Fruit fly (Drosophila melanogaster) whole organism, embryonic: ENCODE data around the gene CG13250.
A peak's percentile ranks its signal among the peaks of the same experiment; 100 is the strongest.

Experiments
- ATbp ChIP-seq: fragments of 200-800 bp; sonication (Bioruptor generic); optimal IDR thresholded peaks from 2 replicates; lab custom pipeline; 2017; ENCODE audit warnings: missing biosample characterization, mild to moderate bottlenecking, missing genetic modification characterization, missing genetic modification reagents
- Blimp-1 ChIP-seq: fragments of 200-800 bp; sonication (Bioruptor generic); optimal IDR thresholded peaks from 3 replicates; lab custom pipeline; 2018; ENCODE audit warnings: missing biosample characterization, missing genetic modification characterization, mild to moderate bottlenecking, moderate library complexity, missing genetic modification reagents
- CG12071 ChIP-seq: fragments of 200-800 bp; sonication (Bioruptor generic); optimal IDR thresholded peaks from 3 replicates; lab custom pipeline; 2018; ENCODE audit warnings: missing biosample characterization, mild to moderate bottlenecking, missing genetic modification characterization
- CG12744 ChIP-seq: fragments of 200-800 bp; sonication (Bioruptor generic); optimal IDR thresholded peaks from 2 replicates; lab custom pipeline; 2016; ENCODE audit warnings: missing biosample characterization, missing genetic modification characterization
- CG2202 ChIP-seq: fragments of 200-800 bp; sonication (Bioruptor generic); optimal IDR thresholded peaks from 2 replicates; lab custom pipeline; 2018; ENCODE audit warnings: missing biosample characterization, mild to moderate bottlenecking, missing genetic modification characterization
- CG30020 ChIP-seq: fragments of 200-800 bp; optimal IDR thresholded peaks from 2 replicates; lab custom pipeline; 2019; ENCODE audit warnings: missing biosample characterization, mild to moderate bottlenecking, missing genetic modification characterization, moderate library complexity
- CG34376 ChIP-seq: fragments of 200-800 bp; sonication (Bioruptor generic); optimal IDR thresholded peaks from 2 replicates; lab custom pipeline; 2018; ENCODE audit warnings: missing biosample characterization, mild to moderate bottlenecking, missing genetic modification characterization
- CG3847 ChIP-seq: fragments of 200-800 bp; sonication (Bioruptor generic); IDR thresholded peaks from 2 replicates; pipeline ENCODE4 v1.3.6; 2022; ENCODE audit warnings: missing biosample characterization, missing genetic modification characterization
- CG4707 ChIP-seq: fragments of 200-800 bp; sonication (Bioruptor generic); optimal IDR thresholded peaks from 2 replicates; lab custom pipeline; 2018; ENCODE audit warnings: missing biosample characterization, mild to moderate bottlenecking, missing genetic modification characterization, moderate library complexity
- CG7357 ChIP-seq: fragments of 200-800 bp; sonication (Bioruptor generic); IDR thresholded peaks from 3 replicates; pipeline ENCODE4 v1.3.6; 2022; ENCODE audit warnings: missing biosample characterization, missing genetic modification characterization
- D19B ChIP-seq: fragments of 200-800 bp; sonication (Bioruptor generic); optimal IDR thresholded peaks from 2 replicates; lab custom pipeline; 2017; ENCODE audit warnings: missing biosample characterization, mild to moderate bottlenecking, missing genetic modification characterization
- E2f2 ChIP-seq: fragments of 200-800 bp; sonication (Bioruptor generic); IDR thresholded peaks from 2 replicates; pipeline ENCODE4 v1.3.6; 2022; ENCODE audit warnings: missing biosample characterization, missing genetic modification characterization
- HLHmδ ChIP-seq: fragments of 200-800 bp; sonication (Bioruptor generic); optimal IDR thresholded peaks from 2 replicates; lab custom pipeline; 2018; ENCODE audit warnings: missing biosample characterization, mild to moderate bottlenecking, missing genetic modification characterization, moderate library complexity
- Hr3 ChIP-seq: fragments of 200-800 bp; sonication (Bioruptor generic); optimal IDR thresholded peaks from 3 replicates; lab custom pipeline; 2016; ENCODE audit warnings: missing biosample characterization, missing genetic modification characterization
- Jarid2 ChIP-seq: fragments of 200-800 bp; sonication (Bioruptor generic); optimal IDR thresholded peaks from 3 replicates; lab custom pipeline; 2017; ENCODE audit warnings: mild to moderate bottlenecking, missing biosample characterization, missing genetic modification reagents, missing genetic modification characterization
- MTF-1 ChIP-seq: fragments of 200-800 bp; sonication (Bioruptor generic); optimal IDR thresholded peaks from 2 replicates; lab custom pipeline; 2018; ENCODE audit warnings: missing biosample characterization, mild to moderate bottlenecking, missing genetic modification characterization, borderline replicate concordance
- Mrtf ChIP-seq: fragments of 200-800 bp; sonication (Bioruptor generic); IDR thresholded peaks from 3 replicates; pipeline ENCODE4 v1.3.6; 2022; ENCODE audit warnings: missing biosample characterization, missing genetic modification characterization
- Six4 ChIP-seq: fragments of 200-800 bp; sonication (Bioruptor generic); optimal IDR thresholded peaks from 2 replicates; lab custom pipeline; 2016; ENCODE audit warnings: missing biosample characterization, missing genetic modification characterization
- Sry-β ChIP-seq: fragments of 200-800 bp; sonication (Bioruptor generic); optimal IDR thresholded peaks from 2 replicates; lab custom pipeline; 2018; ENCODE audit warnings: missing biosample characterization, mild to moderate bottlenecking, missing genetic modification characterization, moderate library complexity
- Stat92E ChIP-seq, 3 experiments: fragments of >200 bp in 2 of 3; fragments of 200-800 bp in 1 of 3; sonication (Bioruptor generic) in 1 of 3; optimal IDR thresholded peaks; 2 replicates each; lab custom pipeline; 2017 to 2019; ENCODE audit warnings: missing biosample characterization in 3 of 3, missing genetic modification characterization in 3 of 3, mild to moderate bottlenecking in 1 of 3, moderate library complexity in 1 of 3
- ab ChIP-seq: fragments of 200-800 bp; sonication (Bioruptor generic); optimal IDR thresholded peaks from 2 replicates; lab custom pipeline; 2016; ENCODE audit warnings: missing biosample characterization, missing genetic modification characterization
- az2 ChIP-seq: fragments of 200-800 bp; sonication (Bioruptor generic); optimal IDR thresholded peaks from 3 replicates; lab custom pipeline; 2016; ENCODE audit warnings: missing biosample characterization, missing genetic modification characterization
- bbx ChIP-seq: fragments of 200-800 bp; sonication (Bioruptor generic); IDR thresholded peaks from 2 replicates; pipeline ENCODE4 v1.3.6; 2022; ENCODE audit warnings: missing biosample characterization, missing genetic modification characterization; ENCODE audit not compliant: partially characterized antibody
- br ChIP-seq: fragments of >200 bp; optimal IDR thresholded peaks from 2 replicates; lab custom pipeline; 2017
- crol ChIP-seq: fragments of 200-800 bp; sonication (Bioruptor generic); IDR thresholded peaks from 2 replicates; pipeline ENCODE4 v1.3.6; 2022; ENCODE audit warnings: missing biosample characterization, missing genetic modification characterization
- cwo ChIP-seq: fragments of 200-800 bp; sonication (Bioruptor generic); optimal IDR thresholded peaks from 3 replicates; lab custom pipeline; 2017; ENCODE audit warnings: missing biosample characterization, missing genetic modification characterization, mild to moderate bottlenecking, moderate library complexity, missing genetic modification reagents
- da ChIP-seq: fragments of 200-800 bp; sonication (Bioruptor generic); optimal IDR thresholded peaks from 2 replicates; lab custom pipeline; 2016; ENCODE audit warnings: missing biosample characterization, missing genetic modification characterization
- dysf ChIP-seq: fragments of 200-800 bp; sonication (Bioruptor generic); IDR thresholded peaks from 3 replicates; pipeline ENCODE4 v1.3.6; 2022; ENCODE audit warnings: missing biosample characterization, missing genetic modification characterization
- ftz-f1 ChIP-seq: fragments of 200-800 bp; sonication (Bioruptor generic); optimal IDR thresholded peaks from 2 replicates; lab custom pipeline; 2016; ENCODE audit warnings: missing biosample characterization, missing genetic modification characterization
- fu2 ChIP-seq: fragments of 200-800 bp; sonication (Bioruptor generic); optimal IDR thresholded peaks from 2 replicates; lab custom pipeline; 2016; ENCODE audit warnings: missing biosample characterization, missing genetic modification characterization
- gem ChIP-seq: fragments of 200-800 bp; sonication (Bioruptor generic); optimal IDR thresholded peaks from 2 replicates; lab custom pipeline; 2019; ENCODE audit warnings: missing biosample characterization, mild to moderate bottlenecking, missing genetic modification characterization, moderate library complexity
- lmd ChIP-seq: fragments of 200-800 bp; sonication (Bioruptor generic); IDR thresholded peaks from 2 replicates; pipeline ENCODE4 v1.3.6; 2022; ENCODE audit warnings: missing biosample characterization, missing genetic modification characterization
- luna ChIP-seq: fragments of 200-800 bp; sonication (Bioruptor generic); optimal IDR thresholded peaks from 2 replicates; lab custom pipeline; 2016; ENCODE audit warnings: missing biosample characterization, missing genetic modification characterization
- nom ChIP-seq: fragments of 200-800 bp; sonication (Bioruptor generic); optimal IDR thresholded peaks from 2 replicates; lab custom pipeline; 2017; ENCODE audit warnings: missing biosample characterization, missing genetic modification characterization, mild to moderate bottlenecking, moderate library complexity, missing genetic modification reagents
- oc ChIP-seq: fragments of 200-800 bp; sonication (Bioruptor generic); optimal IDR thresholded peaks from 2 replicates; lab custom pipeline; 2018; ENCODE audit warnings: missing biosample characterization, mild to moderate bottlenecking, missing genetic modification characterization, moderate library complexity
- pan ChIP-seq, 4 experiments: fragments of >200 bp in 3 of 4; fragments of 200-800 bp in 1 of 4; sonication (Bioruptor generic) in 1 of 4; optimal IDR thresholded peaks in 3 of 4; IDR thresholded peaks in 1 of 4; 2 replicates each; pipeline versions ENCODE4 v1.3.6 to Lab custom; 2017 to 2022; ENCODE audit warnings: missing biosample characterization in 2 of 4, missing genetic modification characterization in 2 of 4, mixed read lengths in 1 of 4
- pum ChIP-seq: fragments of 200-800 bp; sonication (Bioruptor generic); optimal IDR thresholded peaks from 2 replicates; lab custom pipeline; 2016; ENCODE audit warnings: missing biosample characterization, missing genetic modification characterization
- run ChIP-seq: fragments of 200-800 bp; sonication (Bioruptor generic); optimal IDR thresholded peaks from 3 replicates; lab custom pipeline; 2018; ENCODE audit warnings: missing biosample characterization, mild to moderate bottlenecking, missing genetic modification characterization
- sens-2 ChIP-seq: fragments of 200-800 bp; sonication (Bioruptor generic); IDR thresholded peaks from 2 replicates; pipeline ENCODE4 v1.3.6; 2022; ENCODE audit warnings: missing biosample characterization, missing genetic modification characterization
- slbo ChIP-seq: fragments of 200-800 bp; sonication (Bioruptor generic); IDR thresholded peaks from 2 replicates; pipeline ENCODE4 v1.3.6; 2022; ENCODE audit warnings: missing biosample characterization, missing genetic modification characterization
- sr ChIP-seq: fragments of 200-800 bp; sonication (Bioruptor generic); IDR thresholded peaks from 3 replicates; pipeline ENCODE4 v1.3.6; 2022; ENCODE audit warnings: missing biosample characterization, missing genetic modification characterization
- stwl ChIP-seq: fragments of 200-800 bp; sonication (Bioruptor generic); optimal IDR thresholded peaks from 3 replicates; lab custom pipeline; 2018; ENCODE audit warnings: missing biosample characterization, mild to moderate bottlenecking, missing genetic modification characterization, moderate library complexity
- sug ChIP-seq: fragments of 200-800 bp; optimal IDR thresholded peaks from 2 replicates; lab custom pipeline; 2019; ENCODE audit warnings: missing biosample characterization, mild to moderate bottlenecking, missing genetic modification characterization, moderate library complexity
- zen ChIP-seq: fragments of 200-800 bp; sonication (Bioruptor generic); optimal IDR thresholded peaks from 3 replicates; lab custom pipeline; 2018; ENCODE audit warnings: missing biosample characterization, mild to moderate bottlenecking, missing genetic modification characterization, moderate library complexity

Gene CG13250

DNA sequence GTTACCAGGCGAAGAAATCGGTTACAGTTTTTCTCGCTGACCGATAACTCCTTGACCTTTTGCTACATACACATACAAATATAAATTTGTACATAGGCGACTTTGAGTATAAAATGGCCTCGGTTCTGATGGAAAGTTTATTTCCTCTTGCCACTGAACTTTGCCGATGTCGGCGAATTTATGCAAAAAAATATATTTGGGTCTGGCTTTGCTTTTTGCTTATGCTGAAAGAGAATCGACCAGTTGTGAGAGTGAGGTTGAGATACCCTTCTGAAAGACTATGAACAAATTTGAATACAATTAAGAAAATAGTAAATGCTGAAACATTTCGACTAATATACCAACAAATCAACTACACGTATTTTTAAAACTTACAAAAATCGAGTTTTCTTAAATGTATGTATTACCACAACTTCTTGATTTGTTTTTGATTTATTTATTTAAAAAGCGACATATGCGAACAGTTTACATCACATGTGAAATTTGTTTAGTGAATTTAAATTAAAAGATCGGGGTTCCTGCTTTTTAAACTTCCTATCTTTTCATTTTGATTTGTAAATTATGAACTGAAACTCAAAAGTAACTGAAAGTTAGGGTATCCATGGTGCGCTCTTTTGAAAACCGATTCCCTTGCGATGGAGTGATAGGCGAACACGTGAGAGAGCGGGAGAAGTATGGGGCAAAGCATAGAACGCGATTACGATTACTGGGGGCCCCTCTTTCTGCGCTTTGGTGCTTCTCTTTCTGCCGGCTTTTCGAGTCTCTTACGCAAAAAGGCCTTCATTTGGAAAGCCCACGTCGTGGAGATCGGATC is 24.2 kb upstream of the CG13250 start (continued):
- no peak for TF ChIP-seq sens-2
- TF ChIP-seq ATbp (GFP tag; lab: Kevin White, UChicago) = peak; percentile 17
- TF ChIP-seq stwl (tag; lab: Kevin White, UChicago) = no peak
- TF ChIP-seq ab = no peak
- TF ChIP-seq HLHmδ (GFP tag; lab: Kevin White, UChicago) = no peak
- peak; percentile 44; the same call in 1 of the 2 replicates for TF ChIP-seq crol (GFP tag; lab: Robert Waterston, UW)
- peak; percentile 65 for TF ChIP-seq Six4 (GFP tag; lab: Kevin White, UChicago)
- no peak for TF ChIP-seq pan (optimal IDR thresholded peaks at IDR 0.05; lab: Kevin White, UChicago)
- peak in 1 of 2 experiments; percentile 11 for TF ChIP-seq pan (GFP tag; optimal IDR thresholded peaks at IDR 0.05 in 1 of 2, IDR thresholded peaks at IDR 0.05 in 1 of 2)
- peak; percentile 62 for TF ChIP-seq pum (GFP tag; lab: Kevin White, UChicago)
- TF ChIP-seq bbx = no peak
- TF ChIP-seq CG7357 (GFP tag; lab: Robert Waterston, UW) = 0 out of 3 replicates have a peak, but pooled peaks have one; percentile 31
- peak; percentile 38 for TF ChIP-seq oc (tag; lab: Kevin White, UChicago)
- TF ChIP-seq CG4707 (GFP tag; lab: Kevin White, UChicago) = no peak
- TF ChIP-seq zen (tag; lab: Kevin White, UChicago) = peak; percentile 25
- peak; percentile 37; the same call in 1 of the 2 replicates for TF ChIP-seq lmd (GFP tag; lab: Robert Waterston, UW)
- TF ChIP-seq luna (GFP tag; lab: Kevin White, UChicago) = no peak
- peak; percentile 65 for TF ChIP-seq Blimp-1
- TF ChIP-seq Jarid2 = peak; percentile 16
- TF ChIP-seq Mrtf = no peak
- TF ChIP-seq CG2202 (tag; lab: Kevin White, UChicago) = peak; percentile 37
- peak; percentile 43 for TF ChIP-seq CG30020 (tag; lab: Kevin White, UChicago)
- no peak for TF ChIP-seq Sry-β (GFP tag; lab: Kevin White, UChicago)
- TF ChIP-seq dysf = peak; percentile 71
- peak; percentile 27 for TF ChIP-seq run (tag; lab: Kevin White, UChicago)
- peak in 1 of 3 experiments; percentile 68 for TF ChIP-seq Stat92E (GFP tag; optimal IDR thresholded peaks at IDR 0.05; lab: Kevin White, UChicago)
- TF ChIP-seq sr (GFP tag; lab: Robert Waterston, UW) = no peak
- no peak for TF ChIP-seq CG3847 (GFP tag; lab: Robert Waterston, UW)
- no peak for TF ChIP-seq da

DNA sequence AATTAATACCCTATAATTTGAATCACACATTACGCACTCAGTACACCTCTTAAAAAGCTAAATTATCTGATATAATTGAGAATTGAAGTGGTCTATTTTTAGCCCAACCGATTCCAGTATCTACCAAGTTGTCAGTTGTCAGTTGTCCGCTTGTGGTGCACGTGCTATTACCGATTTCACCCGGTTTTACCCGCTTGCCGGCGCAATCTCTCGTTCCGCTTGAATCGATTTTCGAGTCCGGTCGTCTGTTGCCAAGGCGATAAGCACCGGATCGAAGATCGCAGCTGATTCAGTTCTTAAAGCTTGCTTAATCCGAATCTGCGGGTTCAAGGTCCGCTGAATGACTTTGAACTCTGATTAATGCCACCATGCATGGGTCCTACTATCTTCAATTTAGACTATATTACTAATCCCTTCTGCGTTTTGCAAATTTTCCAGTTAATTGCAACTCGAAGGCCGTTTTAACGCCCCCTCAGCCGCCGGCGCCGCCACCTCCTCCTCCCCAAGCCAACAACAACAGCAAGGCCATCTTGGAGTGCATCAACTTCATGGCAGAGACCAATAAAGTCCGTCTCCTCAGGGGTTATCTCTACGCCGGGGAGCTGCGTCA is 21.9 kb upstream of the CG13250 start:
- TF ChIP-seq MTF-1 (GFP tag; lab: Kevin White, UChicago) = no peak
- TF ChIP-seq sug (tag; lab: Kevin White, UChicago) = peak; percentile 70
- TF ChIP-seq fu2 (GFP tag; lab: Kevin White, UChicago) = no peak
- no peak for TF ChIP-seq br
- peak; percentile 30 for TF ChIP-seq gem
- peak; percentile 36 for TF ChIP-seq ftz-f1 (GFP tag; lab: Kevin White, UChicago)
- no peak for TF ChIP-seq CG12744
- TF ChIP-seq cwo = peak; percentile 78
- TF ChIP-seq CG34376 (GFP tag; lab: Kevin White, UChicago) = peak; percentile 68
- TF ChIP-seq nom (GFP tag; lab: Kevin White, UChicago) = peak; percentile 26
- TF ChIP-seq slbo (GFP tag; lab: Robert Waterston, UW) = 0 out of 2 replicates have a peak, but pooled peaks have one; percentile 6
- peak; percentile 64 for TF ChIP-seq D19B (GFP tag; lab: Kevin White, UChicago)
- no peak for TF ChIP-seq Hr3 (GFP tag; lab: Kevin White, UChicago)
- TF ChIP-seq CG12071 (GFP tag; lab: Kevin White, UChicago) = no peak
- no peak for TF ChIP-seq CG7357 (GFP tag; lab: Robert Waterston, UW)
- TF ChIP-seq zen (tag; lab: Kevin White, UChicago) = no peak
- TF ChIP-seq E2f2 (GFP tag; lab: Robert Waterston, UW) = peak; percentile 25; the same call in 1 of the 2 replicates
- TF ChIP-seq az2 (GFP tag; lab: Kevin White, UChicago) = no peak
